Worm (Caenorhabditis elegans): ENCODE measurements around the gene ocr-3.

ocr-3 gene

DNA sequence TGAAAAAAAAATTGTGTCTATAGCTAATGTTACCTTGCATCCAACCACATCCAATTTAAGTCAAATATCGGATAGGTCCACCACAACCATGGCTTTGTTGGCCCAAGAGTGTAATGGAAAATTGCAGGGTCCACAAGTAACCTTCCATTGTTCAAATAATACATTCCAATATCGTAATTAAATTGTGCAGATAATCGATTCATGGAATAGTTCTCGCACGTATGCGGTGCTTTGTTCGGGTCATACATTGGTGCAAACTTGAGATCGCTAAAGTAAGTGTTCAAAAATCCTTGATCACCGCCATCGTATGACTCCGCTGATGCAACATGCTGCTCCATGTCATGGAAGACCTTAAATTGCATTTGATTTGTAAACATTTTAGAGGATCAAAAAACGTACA, 5.4 kb upstream of the ocr-3 start:
- TF ChIP-seq Y5F2A.4 (GFP tag; optimal IDR thresholded peaks at IDR 0.05) (no peak), unc-62 (GFP tag; optimal IDR thresholded peaks at IDR 0.05 in 1 of 2) (peak in 1 of 2 experiments; percentile 96), unc-62 (tag; optimal IDR thresholded peaks at IDR 0.05) (no peak)

DNA sequence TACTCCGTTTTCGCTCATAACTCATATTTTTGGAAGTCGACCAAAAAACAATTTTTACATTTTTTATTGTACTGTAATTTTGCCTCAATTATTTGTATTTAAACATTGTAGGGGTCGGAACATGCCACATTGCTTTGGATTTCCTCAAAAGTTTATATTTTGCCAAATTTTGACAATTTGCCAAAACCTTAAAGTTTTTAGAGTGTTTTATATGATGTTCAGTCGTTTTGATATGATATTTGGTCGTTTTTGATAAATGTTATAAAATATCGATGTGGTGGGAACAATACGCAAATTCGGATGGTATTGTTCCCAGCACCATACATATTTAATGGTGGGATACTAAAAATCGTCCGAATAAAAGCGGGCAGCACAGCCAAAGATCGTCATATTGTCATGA, 4.4 kb upstream of the ocr-3 start, which contains the start of gene T10B10.9:
TSS of gene T10B10.9 (plus strand) at position 301 of the 400 bp plus-strand sequence.
- TF ChIP-seq F37D6.2 (tag; optimal IDR thresholded peaks at IDR 0.05) (no peak), Y48G9A.11 (GFP tag; IDR thresholded peaks at IDR 0.05) (no peak), duxl-1 (tag; optimal IDR thresholded peaks at IDR 0.05; ENCODE audit: poor library complexity) (no peak), gei-8 (GFP tag; optimal IDR thresholded peaks at IDR 0.05) (no peak), dmd-9 (GFP tag; IDR thresholded peaks at IDR 0.05) (no peak), fkh-10 (GFP tag; optimal IDR thresholded peaks at IDR 0.05) (no peak), arid-1 (GFP tag; conservative IDR thresholded peaks at IDR 0.05) (no peak), unc-130 (GFP tag; optimal IDR thresholded peaks at IDR 0.05) (no peak), tra-1 (GFP tag; IDR thresholded peaks at IDR 0.05) (no peak)

DNA sequence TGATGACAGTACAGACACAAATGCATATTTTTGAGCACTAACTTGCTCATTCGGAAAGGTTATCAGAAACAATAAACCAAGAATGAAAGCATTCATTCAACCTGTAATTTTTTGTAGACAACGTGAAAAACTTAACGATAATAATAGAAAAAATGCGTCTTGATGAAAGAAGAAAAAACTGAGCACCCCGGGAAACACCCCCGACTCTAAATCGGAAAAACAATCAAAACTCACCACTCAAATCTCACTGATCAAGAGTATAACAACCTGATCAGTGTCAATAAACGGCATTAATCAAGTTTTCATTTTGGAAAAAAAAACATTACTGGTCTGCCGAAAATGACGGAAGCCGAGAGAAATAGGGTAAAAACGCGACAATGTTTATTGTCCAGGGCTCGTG, 2.4 kb upstream of the ocr-3 start, which contains the start of gene T10B10.8:
TSS of gene T10B10.8 (minus strand) at position 101 of the 400 bp plus-strand sequence.
- TF ChIP-seq nhr-28 (tag; optimal IDR thresholded peaks at IDR 0.05) (no peak), mxl-3 (GFP tag; optimal IDR thresholded peaks at IDR 0.05) (no peak), vab-7 (GFP tag; IDR thresholded peaks at IDR 0.05) (no peak), T26A8.4 (GFP tag; IDR thresholded peaks at IDR 0.05) (no peak), zip-11 (GFP tag; IDR thresholded peaks at IDR 0.05) (no peak), spr-1 (tag; optimal IDR thresholded peaks at IDR 0.05) (no peak), duxl-1 (tag; optimal IDR thresholded peaks at IDR 0.05; ENCODE audit: poor library complexity) (no peak), madf-5 (GFP tag; IDR thresholded peaks at IDR 0.05) (no peak), snpc-1.2 (GFP tag; IDR thresholded peaks at IDR 0.05) (no peak), mep-1 (tag; optimal IDR thresholded peaks at IDR 0.05) (no peak), mdl-1 (tag; optimal IDR thresholded peaks at IDR 0.05) (no peak)

DNA sequence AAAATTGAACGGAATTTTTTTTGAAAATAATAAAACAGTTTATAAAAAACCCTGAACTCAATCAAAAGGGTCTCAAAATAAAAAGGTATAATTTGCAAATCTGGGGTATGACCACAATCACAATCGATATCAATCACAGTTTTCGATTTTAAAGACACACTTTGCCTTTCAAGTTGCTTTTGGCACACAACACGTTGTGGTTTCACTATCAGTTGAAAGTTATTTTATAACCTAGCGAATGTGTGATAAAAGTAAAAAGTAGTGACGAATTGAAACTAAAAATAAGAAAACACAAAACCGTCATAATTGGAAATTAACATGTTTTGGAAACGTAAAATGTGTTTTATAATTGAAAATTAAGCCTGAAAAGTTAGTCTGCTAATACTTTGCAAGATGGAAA, 832 bp upstream of the ocr-3 start:
- no peak for TF ChIP-seq ZK546.5 (tag; optimal IDR thresholded peaks at IDR 0.05)
- TF ChIP-seq nhr-28 (tag; optimal IDR thresholded peaks at IDR 0.05) = peak; percentile 77
- peak; percentile 11 for TF ChIP-seq mxl-3 (GFP tag; optimal IDR thresholded peaks at IDR 0.05)
- TF ChIP-seq snpc-1.2 (GFP tag; IDR thresholded peaks at IDR 0.05) = no peak
- TF ChIP-seq F26F4.8 (GFP tag; conservative IDR thresholded peaks at IDR 0.05) = no peak
- TF ChIP-seq T26A8.4 (GFP tag; IDR thresholded peaks at IDR 0.05) = no peak
- TF ChIP-seq nhr-76 (tag; optimal IDR thresholded peaks at IDR 0.05) = no peak
- peak; percentile 51 for TF ChIP-seq hlh-11 (tag; optimal IDR thresholded peaks at IDR 0.05)
- TF ChIP-seq Y75B8A.6 (GFP tag; IDR thresholded peaks at IDR 0.05) = no peak
- no peak for TF ChIP-seq daf-16 (GFP tag; optimal IDR thresholded peaks at IDR 0.05)
- TF ChIP-seq daf-16 (tag; optimal IDR thresholded peaks at IDR 0.05) = peak; percentile 91
- TF ChIP-seq Y105C5A.15 (GFP tag; IDR thresholded peaks at IDR 0.05) = no peak
- peak; percentile 67 for TF ChIP-seq pqm-1 (tag; optimal IDR thresholded peaks at IDR 0.05)
- no peak for TF ChIP-seq egl-27 (tag; optimal IDR thresholded peaks at IDR 0.05)
- no peak for TF ChIP-seq spr-1 (tag; optimal IDR thresholded peaks at IDR 0.05)
- TF ChIP-seq ceh-28 (tag; optimal IDR thresholded peaks at IDR 0.05) = no peak
- TF ChIP-seq skn-1 (tag; optimal IDR thresholded peaks at IDR 0.05) = no peak
- no peak for TF ChIP-seq daf-8 (GFP tag; IDR thresholded peaks at IDR 0.05)
- TF ChIP-seq gei-8 (GFP tag; optimal IDR thresholded peaks at IDR 0.05) = no peak
- no peak for TF ChIP-seq ces-1 (GFP tag; optimal IDR thresholded peaks at IDR 0.05)
- TF ChIP-seq dve-1 (tag; optimal IDR thresholded peaks at IDR 0.05; ENCODE audit: insufficient read depth) = peak; percentile 29
- no peak for TF ChIP-seq Y5F2A.4 (GFP tag; optimal IDR thresholded peaks at IDR 0.05)
- no peak for TF ChIP-seq zfp-2 (tag; optimal IDR thresholded peaks at IDR 0.05)
- TF ChIP-seq attf-4 (tag; optimal IDR thresholded peaks at IDR 0.05) = no peak
- no peak for TF ChIP-seq T20F7.1 (GFP tag; optimal IDR thresholded peaks at IDR 0.05)
- TF ChIP-seq F37D6.2 (tag; optimal IDR thresholded peaks at IDR 0.05) = no peak
- TF ChIP-seq hmg-1.1 (GFP tag; IDR thresholded peaks at IDR 0.05) = no peak
- TF ChIP-seq nhr-25 (tag; optimal IDR thresholded peaks at IDR 0.05; ENCODE audit: borderline replicate concordance, insufficient read depth) = no peak
- no peak for TF ChIP-seq dpl-1 (GFP tag; optimal IDR thresholded peaks at IDR 0.05)
- TF ChIP-seq tag-97 (GFP tag; IDR thresholded peaks at IDR 0.05) = no peak
- TF ChIP-seq dmd-8 (GFP tag; IDR thresholded peaks at IDR 0.05) = no peak
- TF ChIP-seq duxl-1 (tag; optimal IDR thresholded peaks at IDR 0.05; ENCODE audit: poor library complexity) = no peak
- TF ChIP-seq lin-38 (GFP tag; IDR thresholded peaks at IDR 0.05) = no peak

Data from whole organism, L4 larva.